Worm (Caenorhabditis elegans): ENCODE data around the gene fat-6.

The fat-6 gene

ce11 chrIV:11961485-11962255, 46.2 kb upstream of the fat-6 start, which contains the start of gene ZK829.7 (continued):
- TF ChIP-seq ama-1 (optimal IDR thresholded peaks at IDR 0.05), result no peak
- TF ChIP-seq nhr-20 (tag; optimal IDR thresholded peaks at IDR 0.05), result peak; percentile 82
- TF ChIP-seq F16B12.6 (tag; optimal IDR thresholded peaks at IDR 0.05), result peak; percentile 12
- no peak for TF ChIP-seq unc-30 (tag; optimal IDR thresholded peaks at IDR 0.05)
- TF ChIP-seq rnt-1 (tag; optimal IDR thresholded peaks at IDR 0.05), result peak; percentile 80
- no peak for TF ChIP-seq nhr-76 (tag; optimal IDR thresholded peaks at IDR 0.05)
- TF ChIP-seq lin-13 (GFP tag; optimal IDR thresholded peaks at IDR 0.05), result peak; percentile 62
- peak; percentile 90 for TF ChIP-seq nhr-47 (tag; optimal IDR thresholded peaks at IDR 0.05)
- TF ChIP-seq aha-1 (tag; optimal IDR thresholded peaks at IDR 0.05), result no peak
- peak; percentile 43 for TF ChIP-seq ceh-8 (GFP tag; optimal IDR thresholded peaks at IDR 0.05)
- TF ChIP-seq ztf-4 (tag; optimal IDR thresholded peaks at IDR 0.05), result peak; percentile 59
- TF ChIP-seq hlh-4 (tag; optimal IDR thresholded peaks at IDR 0.05), result no peak
- TF ChIP-seq lin-14 (GFP tag; optimal IDR thresholded peaks at IDR 0.05), result peak; percentile 81
- TF ChIP-seq lir-3 (tag; optimal IDR thresholded peaks at IDR 0.05; ENCODE audit: poor library complexity), result peak; percentile 24
- peak; percentile 66 for TF ChIP-seq lin-39 (tag; optimal IDR thresholded peaks at IDR 0.05)
- TF ChIP-seq nhr-237 (tag; optimal IDR thresholded peaks at IDR 0.05), result peak; percentile 26
- TF ChIP-seq ceh-90 (tag; optimal IDR thresholded peaks at IDR 0.05), result peak; percentile 18
- peak; percentile 68 for TF ChIP-seq unc-130 (tag; optimal IDR thresholded peaks at IDR 0.05)
- TF ChIP-seq fkh-10 (GFP tag; optimal IDR thresholded peaks at IDR 0.05), result peak; percentile 43
- TF ChIP-seq mep-1 (tag; optimal IDR thresholded peaks at IDR 0.05), result peak; percentile 91
- no peak for TF ChIP-seq C34B4.2 (tag; optimal IDR thresholded peaks at IDR 0.05)
- no peak for TF ChIP-seq nhr-12 (tag; optimal IDR thresholded peaks at IDR 0.05)
- peak in 1 of 2 experiments; percentile 30 for TF ChIP-seq ztf-11 (tag; optimal IDR thresholded peaks at IDR 0.05)
- peak; percentile 80 for TF ChIP-seq lsy-2 (tag; optimal IDR thresholded peaks at IDR 0.05)
- TF ChIP-seq irx-1 (tag; optimal IDR thresholded peaks at IDR 0.05), result peak; percentile 79
- TF ChIP-seq fkh-8 (tag; optimal IDR thresholded peaks at IDR 0.05), result peak; percentile 67
- TF ChIP-seq nhr-77 (tag; optimal IDR thresholded peaks at IDR 0.05), result peak; percentile 61
- peak; percentile 43 for TF ChIP-seq pax-3 (tag; optimal IDR thresholded peaks at IDR 0.05)
- TF ChIP-seq efl-1 (optimal IDR thresholded peaks at IDR 0.05), result peak; percentile 90 to 97
- peak; percentile 92 to 100 for TF ChIP-seq efl-1 (GFP tag; optimal IDR thresholded peaks at IDR 0.05 in 1 of 2)
- TF ChIP-seq pag-3 (tag; optimal IDR thresholded peaks at IDR 0.05; ENCODE audit: borderline replicate concordance, insufficient read depth), result no peak
- peak; percentile 17 for TF ChIP-seq skn-1 (tag; optimal IDR thresholded peaks at IDR 0.05)
- peak; percentile 51 for TF ChIP-seq nhr-11 (tag; optimal IDR thresholded peaks at IDR 0.05)
- no peak for TF ChIP-seq zag-1 (tag; optimal IDR thresholded peaks at IDR 0.05)
- no peak for TF ChIP-seq ets-5 (GFP tag; IDR thresholded peaks at IDR 0.05)
- TF ChIP-seq vab-15 (tag; optimal IDR thresholded peaks at IDR 0.05), result no peak
- TF ChIP-seq Y116A8C.19 (tag; optimal IDR thresholded peaks at IDR 0.05; ENCODE audit: borderline replicate concordance), result no peak
- TF ChIP-seq mab-9 (GFP tag; IDR thresholded peaks at IDR 0.05), result 0 out of 2 replicates have a peak, but pooled peaks have one; percentile 32
- TF ChIP-seq sptf-1 (tag; optimal IDR thresholded peaks at IDR 0.05), result no peak
- TF ChIP-seq unc-62 (GFP tag; optimal IDR thresholded peaks at IDR 0.05), result no peak
- peak; percentile 36 for TF ChIP-seq lin-15B (tag; optimal IDR thresholded peaks at IDR 0.05)
- peak; percentile 33 for TF ChIP-seq sup-37 (GFP tag; optimal IDR thresholded peaks at IDR 0.05)
- peak; percentile 79 for TF ChIP-seq isw-1 (GFP tag; IDR thresholded peaks at IDR 0.05)
- TF ChIP-seq mef-2 (tag; optimal IDR thresholded peaks at IDR 0.05), result no peak
- TF ChIP-seq jun-1 (tag; optimal IDR thresholded peaks at IDR 0.05), result peak; percentile 61
- no peak for TF ChIP-seq unc-98 (GFP tag; IDR thresholded peaks at IDR 0.05)
- peak; percentile 42; the same call in 1 of the 2 replicates for TF ChIP-seq ceh-88 (GFP tag; IDR thresholded peaks at IDR 0.05)
- peak; percentile 83 for TF ChIP-seq nhr-19 (GFP tag; conservative IDR thresholded peaks at IDR 0.05)
- peak; percentile 95 for TF ChIP-seq nhr-85 (tag)
- peak; percentile 83 for TF ChIP-seq grh-1 (GFP tag; IDR thresholded peaks at IDR 0.05)
- no peak for TF ChIP-seq efl-3 (GFP tag; optimal IDR thresholded peaks at IDR 0.05)
- peak; percentile 84 for TF ChIP-seq dsc-1 (tag; optimal IDR thresholded peaks at IDR 0.05)
